Fruit fly (Drosophila melanogaster) whole organism, embryonic: ENCODE results near the gene Nepl14.

Experiments
- Ada2b ChIP-seq: fragments of 200-800 bp; sonication (Bioruptor generic); IDR thresholded peaks from 2 replicates; pipeline ENCODE4 v1.3.6; 2022; ENCODE audit warnings: missing biosample characterization, missing genetic modification characterization
- Bteb2 ChIP-seq: fragments of 200-800 bp; sonication (Bioruptor generic); optimal IDR thresholded peaks from 2 replicates; lab custom pipeline; 2016; ENCODE audit warnings: missing biosample characterization, missing genetic modification characterization
- CG10543 ChIP-seq: fragments of 200-800 bp; sonication (Bioruptor generic); optimal IDR thresholded peaks from 3 replicates; lab custom pipeline; 2017; ENCODE audit warnings: missing biosample characterization, mild to moderate bottlenecking, missing genetic modification characterization, moderate library complexity
- CG11695 ChIP-seq: fragments of 200-800 bp; sonication (Bioruptor generic); IDR thresholded peaks from 3 replicates; pipeline ENCODE4 v1.3.6; 2022; ENCODE audit warnings: missing biosample characterization, missing genetic modification characterization
- CG13287 ChIP-seq: fragments of 200-800 bp; sonication (Bioruptor generic); IDR thresholded peaks from 2 replicates; pipeline ENCODE4 v1.3.6; 2022; ENCODE audit warnings: missing biosample characterization, missing genetic modification characterization; ENCODE audit not compliant: partially characterized antibody
- CG17359 ChIP-seq: fragments of 200-800 bp; sonication (Bioruptor generic); optimal IDR thresholded peaks from 3 replicates; lab custom pipeline; 2018; ENCODE audit warnings: missing biosample characterization, mild to moderate bottlenecking, missing genetic modification characterization, moderate library complexity
- CG17829 ChIP-seq: fragments of 200-800 bp; optimal IDR thresholded peaks from 2 replicates; lab custom pipeline; 2019; ENCODE audit warnings: missing biosample characterization, mild to moderate bottlenecking, missing genetic modification characterization, moderate library complexity
- CG18262 ChIP-seq: fragments of 200-800 bp; optimal IDR thresholded peaks from 3 replicates; lab custom pipeline; 2019; ENCODE audit warnings: missing biosample characterization, mild to moderate bottlenecking, missing genetic modification characterization, moderate library complexity
- CG2199 ChIP-seq: fragments of 200-800 bp; sonication (Bioruptor generic); IDR thresholded peaks from 3 replicates; pipeline ENCODE4 v1.3.6; 2022; ENCODE audit warnings: missing biosample characterization, missing genetic modification characterization
- CG2712 ChIP-seq: fragments of 200-800 bp; optimal IDR thresholded peaks from 3 replicates; lab custom pipeline; 2019; ENCODE audit warnings: missing biosample characterization, mild to moderate bottlenecking, missing genetic modification characterization, moderate library complexity
- CG31441 ChIP-seq: fragments of 200-800 bp; sonication (Bioruptor generic); IDR thresholded peaks from 2 replicates; pipeline ENCODE4 v1.3.6; 2022; ENCODE audit warnings: missing biosample characterization, missing genetic modification characterization
- CG34224 ChIP-seq: fragments of 200-800 bp; sonication (Bioruptor generic); IDR thresholded peaks from 3 replicates; pipeline ENCODE4 v1.3.6; 2022; ENCODE audit warnings: missing biosample characterization, missing genetic modification characterization; ENCODE audit not compliant: partially characterized antibody
- CG34422 ChIP-seq: fragments of 200-800 bp; sonication (Bioruptor generic); IDR thresholded peaks from 3 replicates; pipeline ENCODE4 v1.3.6; 2022; ENCODE audit warnings: missing biosample characterization, missing genetic modification characterization
- CG3847 ChIP-seq: fragments of 200-800 bp; sonication (Bioruptor generic); IDR thresholded peaks from 2 replicates; pipeline ENCODE4 v1.3.6; 2022; ENCODE audit warnings: missing biosample characterization, missing genetic modification characterization
- CG6254 ChIP-seq: fragments of 200-800 bp; sonication (Bioruptor generic); optimal IDR thresholded peaks from 3 replicates; lab custom pipeline; 2017; ENCODE audit warnings: mild to moderate bottlenecking, missing biosample characterization, missing genetic modification reagents, missing genetic modification characterization
- CG6765 ChIP-seq: fragments of 200-800 bp; sonication (Bioruptor generic); optimal IDR thresholded peaks from 3 replicates; lab custom pipeline; 2017; ENCODE audit warnings: missing biosample characterization, mild to moderate bottlenecking, missing genetic modification characterization
- CG7271 ChIP-seq: fragments of 200-800 bp; sonication (Bioruptor generic); optimal IDR thresholded peaks from 2 replicates; lab custom pipeline; 2018; ENCODE audit warnings: missing biosample characterization, mild to moderate bottlenecking, missing genetic modification characterization, moderate library complexity
- CG8359 ChIP-seq: fragments of 200-800 bp; sonication (Bioruptor generic); optimal IDR thresholded peaks from 2 replicates; lab custom pipeline; 2017; ENCODE audit warnings: missing biosample characterization, mild to moderate bottlenecking, missing genetic modification characterization, borderline replicate concordance
- CG8765 ChIP-seq: fragments of 200-800 bp; sonication (Bioruptor generic); IDR thresholded peaks from 2 replicates; pipeline ENCODE4 v1.3.6; 2022; ENCODE audit warnings: missing biosample characterization, missing genetic modification characterization
- CG8924 ChIP-seq: fragments of 200-800 bp; optimal IDR thresholded peaks from 3 replicates; lab custom pipeline; 2019; ENCODE audit warnings: missing biosample characterization, mild to moderate bottlenecking, missing genetic modification characterization, moderate library complexity
- CrebB ChIP-seq: fragments of 200-800 bp; sonication (Bioruptor generic); optimal IDR thresholded peaks from 3 replicates; lab custom pipeline; 2018; ENCODE audit warnings: missing biosample characterization, mild to moderate bottlenecking, missing genetic modification characterization
- Dbx ChIP-seq: fragments of 200-800 bp; sonication (Bioruptor generic); IDR thresholded peaks from 3 replicates; pipeline ENCODE4 v1.3.6; 2022; ENCODE audit warnings: missing biosample characterization, missing genetic modification characterization
- Drgx ChIP-seq: fragments of 200-800 bp; sonication (Bioruptor generic); IDR thresholded peaks from 2 replicates; pipeline ENCODE4 v1.3.6; 2022; ENCODE audit warnings: missing biosample characterization, missing genetic modification characterization
- Hand ChIP-seq: fragments of 200-800 bp; sonication (Bioruptor generic); optimal IDR thresholded peaks from 2 replicates; lab custom pipeline; 2017; ENCODE audit warnings: mild to moderate bottlenecking, missing biosample characterization, missing genetic modification reagents, missing genetic modification characterization
- Hr78 ChIP-seq, 2 experiments: fragments of 200-800 bp in 1 of 2; fragments of >200 bp in 1 of 2; sonication (Bioruptor generic) in 1 of 2; optimal IDR thresholded peaks; 2 replicates each; lab custom pipeline; 2017 to 2019; ENCODE audit warnings: missing biosample characterization in 2 of 2, missing genetic modification characterization in 2 of 2, mild to moderate bottlenecking in 1 of 2, moderate library complexity in 1 of 2
- Nf-YC ChIP-seq: fragments of 200-800 bp; optimal IDR thresholded peaks from 3 replicates; lab custom pipeline; 2019; ENCODE audit warnings: missing biosample characterization, mild to moderate bottlenecking, missing genetic modification characterization, moderate library complexity
- Rfx ChIP-seq: fragments of 200-800 bp; sonication (Bioruptor generic); IDR thresholded peaks from 2 replicates; pipeline ENCODE4 v1.3.6; 2022; ENCODE audit warnings: missing biosample characterization, missing genetic modification characterization
- Stat92E ChIP-seq, 3 experiments: fragments of >200 bp in 2 of 3; fragments of 200-800 bp in 1 of 3; sonication (Bioruptor generic) in 1 of 3; optimal IDR thresholded peaks; 2 replicates each; lab custom pipeline; 2017 to 2019; ENCODE audit warnings: missing biosample characterization in 3 of 3, missing genetic modification characterization in 3 of 3, mild to moderate bottlenecking in 1 of 3, moderate library complexity in 1 of 3
- Trl ChIP-seq, 3 experiments: fragments of >200 bp in 2 of 3; fragments of 200-800 bp in 1 of 3; sonication (Bioruptor generic) in 1 of 3; optimal IDR thresholded peaks; 2 replicates in 1 of 3; 3 replicates in 2 of 3; lab custom pipeline; 2016 to 2017; ENCODE audit warnings: missing biosample characterization in 1 of 3, missing genetic modification characterization in 1 of 3
- bsh ChIP-seq, 2 experiments: fragments of 200-800 bp; sonication (Bioruptor generic); optimal IDR thresholded peaks; 2 replicates each; lab custom pipeline; 2017 to 2018; ENCODE audit warnings: mild to moderate bottlenecking in 2 of 2, missing biosample characterization in 2 of 2, missing genetic modification characterization in 2 of 2, moderate library complexity in 1 of 2
- cato ChIP-seq: fragments of 200-800 bp; sonication (Bioruptor generic); optimal IDR thresholded peaks from 2 replicates; lab custom pipeline; 2016; ENCODE audit warnings: missing biosample characterization, missing genetic modification characterization, borderline replicate concordance
- dmrt99B ChIP-seq: fragments of 200-800 bp; sonication (Bioruptor generic); optimal IDR thresholded peaks from 2 replicates; lab custom pipeline; 2018; ENCODE audit warnings: missing biosample characterization, mild to moderate bottlenecking, missing genetic modification characterization, moderate library complexity
- esg ChIP-seq: fragments of 200-800 bp; sonication (Bioruptor generic); conservative IDR thresholded peaks from 2 replicates; pipeline ENCODE4 v1.3.6; 2022; ENCODE audit warnings: missing biosample characterization, missing genetic modification characterization
- gce ChIP-seq: fragments of 200-800 bp; sonication (Bioruptor generic); IDR thresholded peaks from 3 replicates; pipeline ENCODE4 v1.3.6; 2022; ENCODE audit warnings: missing biosample characterization, missing genetic modification characterization
- gcm ChIP-seq: fragments of 200-800 bp; sonication (Bioruptor generic); optimal IDR thresholded peaks from 2 replicates; lab custom pipeline; 2019; ENCODE audit warnings: missing biosample characterization, mild to moderate bottlenecking, missing genetic modification characterization, moderate library complexity
- gfzf ChIP-seq: fragments of 200-800 bp; sonication (Bioruptor generic); optimal IDR thresholded peaks from 2 replicates; lab custom pipeline; 2016; ENCODE audit warnings: missing biosample characterization, mild to moderate bottlenecking, missing genetic modification characterization, moderate library complexity
- gro ChIP-seq: fragments of 200-800 bp; sonication (Bioruptor generic); optimal IDR thresholded peaks from 2 replicates; lab custom pipeline; 2016; ENCODE audit warnings: missing biosample characterization, missing genetic modification characterization
- kah ChIP-seq: fragments of 200-800 bp; sonication (Bioruptor generic); optimal IDR thresholded peaks from 2 replicates; lab custom pipeline; 2018; ENCODE audit warnings: missing biosample characterization, mild to moderate bottlenecking, missing genetic modification characterization
- ken ChIP-seq: fragments of 200-800 bp; sonication (Bioruptor generic); IDR thresholded peaks from 3 replicates; pipeline ENCODE4 v1.3.6; 2022; ENCODE audit warnings: missing biosample characterization, missing genetic modification characterization
- nmo ChIP-seq: fragments of 200-800 bp; sonication (Bioruptor generic); optimal IDR thresholded peaks from 2 replicates; lab custom pipeline; 2018; ENCODE audit warnings: missing biosample characterization, mild to moderate bottlenecking, missing genetic modification characterization, moderate library complexity
- nom ChIP-seq: fragments of 200-800 bp; sonication (Bioruptor generic); optimal IDR thresholded peaks from 2 replicates; lab custom pipeline; 2017; ENCODE audit warnings: missing biosample characterization, missing genetic modification characterization, mild to moderate bottlenecking, moderate library complexity, missing genetic modification reagents
- pros ChIP-seq: fragments of 200-800 bp; sonication (Bioruptor generic); optimal IDR thresholded peaks from 3 replicates; lab custom pipeline; 2019; ENCODE audit warnings: missing biosample characterization, mild to moderate bottlenecking, missing genetic modification characterization, moderate library complexity
- shn ChIP-seq: fragments of 200-800 bp; sonication (Bioruptor generic); optimal IDR thresholded peaks from 3 replicates; lab custom pipeline; 2016; ENCODE audit warnings: missing biosample characterization, missing genetic modification characterization
- slbo ChIP-seq: fragments of 200-800 bp; sonication (Bioruptor generic); IDR thresholded peaks from 2 replicates; pipeline ENCODE4 v1.3.6; 2022; ENCODE audit warnings: missing biosample characterization, missing genetic modification characterization
- so ChIP-seq: fragments of 200-800 bp; sonication (Bioruptor generic); IDR thresholded peaks from 3 replicates; pipeline ENCODE4 v1.3.6; 2022; ENCODE audit warnings: missing biosample characterization, missing genetic modification characterization
- sqz ChIP-seq: fragments of 200-800 bp; sonication (Bioruptor generic); optimal IDR thresholded peaks from 3 replicates; lab custom pipeline; 2018; ENCODE audit warnings: missing biosample characterization, mild to moderate bottlenecking, missing genetic modification characterization
- vvl ChIP-seq: fragments of 200-800 bp; sonication (Bioruptor generic); IDR thresholded peaks from 2 replicates; pipeline ENCODE4 v1.3.6; 2022; ENCODE audit warnings: missing biosample characterization, missing genetic modification characterization
- wdn ChIP-seq: fragments of 200-800 bp; sonication (Bioruptor generic); IDR thresholded peaks from 2 replicates; pipeline ENCODE4 v1.3.6; 2022; ENCODE audit warnings: missing biosample characterization, missing genetic modification characterization

Nepl14 gene

DNA sequence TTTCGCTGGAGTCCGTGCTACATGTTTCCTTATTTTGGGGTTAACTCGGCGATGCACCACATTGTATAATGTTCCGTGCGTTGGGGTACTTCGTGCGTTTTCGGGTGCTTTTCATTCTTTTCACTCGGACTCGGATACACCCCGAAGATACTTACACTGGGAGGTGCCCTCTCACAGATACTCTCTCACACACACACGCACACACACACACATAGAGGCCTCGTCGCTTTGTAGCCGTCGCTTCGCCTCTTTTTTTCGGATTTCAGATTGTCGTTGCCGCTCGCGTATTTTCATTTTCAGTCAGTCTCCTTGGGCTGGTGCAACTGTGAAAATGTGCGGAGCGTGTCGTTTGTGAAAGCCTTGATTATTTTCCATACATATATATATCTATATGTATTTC is 17.9 kb upstream of the Nepl14 start (continued):
- TF ChIP-seq CG31441 (GFP tag; lab: Robert Waterston, UW) (0 out of 2 replicates have a peak, but pooled peaks have one; percentile 17), Bteb2 (no peak), gce (GFP tag; lab: Robert Waterston, UW) (0 out of 3 replicates have a peak, but pooled peaks have one; percentile 22), CG17829 (tag; lab: Kevin White, UChicago) (peak; percentile 7), wdn (GFP tag; lab: Robert Waterston, UW) (no peak), Nf-YC (tag; lab: Kevin White, UChicago) (peak; percentile 18), vvl (GFP tag; lab: Robert Waterston, UW) (peak; percentile 48; the same call in 1 of the 2 replicates), CG13287 (GFP tag; lab: Robert Waterston, UW) (peak; percentile 9; the same call in 1 of the 2 replicates), CG8765 (GFP tag; lab: Robert Waterston, UW) (peak; percentile 96), CrebB (tag; lab: Kevin White, UChicago) (peak; percentile 11), CG7271 (tag; lab: Kevin White, UChicago) (no peak), esg (no peak), kah (peak; percentile 17), Dbx (GFP tag; lab: Robert Waterston, UW) (peak; percentile 36; the same call in 2 of the 3 replicates), CG10543 (peak; percentile 45), dmrt99B (tag; lab: Kevin White, UChicago) (no peak), gro (GFP tag; lab: Kevin White, UChicago) (no peak), bsh (GFP tag; optimal IDR thresholded peaks at IDR 0.05; lab: Kevin White, UChicago) (peak in 1 of 2 experiments; percentile 14), CG34422 (GFP tag; lab: Robert Waterston, UW) (peak; percentile 42; the same call in 1 of the 3 replicates), CG2712 (peak; percentile 0), nmo (no peak), sqz (GFP tag; lab: Kevin White, UChicago) (peak; percentile 18), CG34224 (0 out of 3 replicates have a peak, but pooled peaks have one; percentile 9), CG8924 (tag; lab: Kevin White, UChicago) (peak; percentile 9), CG11695 (GFP tag; lab: Robert Waterston, UW) (no peak), cato (GFP tag; lab: Kevin White, UChicago) (no peak), CG2199 (GFP tag; lab: Robert Waterston, UW) (0 out of 3 replicates have a peak, but pooled peaks have one; percentile 29), CG6254 (GFP tag; lab: Kevin White, UChicago) (peak; percentile 28), Hr78 (GFP tag; optimal IDR thresholded peaks at IDR 0.05; lab: Kevin White, UChicago) (peak in 1 of 2 experiments; percentile 3), Rfx (GFP tag; lab: Robert Waterston, UW) (peak; percentile 29; the same call in 1 of the 2 replicates), Stat92E (GFP tag; optimal IDR thresholded peaks at IDR 0.05; lab: Kevin White, UChicago) (peak in 1 of 3 experiments; percentile 36), gfzf (GFP tag; lab: Kevin White, UChicago) (no peak), Hand (GFP tag; lab: Kevin White, UChicago) (peak; percentile 34), CG3847 (GFP tag; lab: Robert Waterston, UW) (peak; percentile 29; the same call in 1 of the 2 replicates), CG8359 (GFP tag; lab: Kevin White, UChicago) (no peak), CG6765 (GFP tag; lab: Kevin White, UChicago) (peak; percentile 41), ken (GFP tag; lab: Robert Waterston, UW) (0 out of 3 replicates have a peak, but pooled peaks have one; percentile 46), slbo (GFP tag; lab: Robert Waterston, UW) (no peak), Ada2b (GFP tag; lab: Robert Waterston, UW) (no peak), pros (GFP tag; lab: Kevin White, UChicago) (peak; percentile 2), CG17359 (peak; percentile 2), gcm (GFP tag; lab: Kevin White, UChicago) (peak; percentile 2), nom (GFP tag; lab: Kevin White, UChicago) (peak; percentile 49), CG18262 (peak; percentile 2), shn (GFP tag; lab: Kevin White, UChicago) (no peak), Drgx (GFP tag; lab: Robert Waterston, UW) (peak; percentile 80), Trl (optimal IDR thresholded peaks at IDR 0.05; lab: Kevin White, UChicago) (peak; percentile 52 to 71), Trl (GFP tag; optimal IDR thresholded peaks at IDR 0.05; lab: Kevin White, UChicago) (no peak), so (peak; percentile 78; the same call in 2 of the 3 replicates)
